Worm (Caenorhabditis elegans): ENCODE results near the gene T07G12.4.

ce11 chrIV:10576624-10577023 lies 38.1 kb upstream of the T07G12.4 start:
- no peak for TF ChIP-seq R02D3.7 (tag; optimal IDR thresholded peaks at IDR 0.05)
- TF ChIP-seq gmeb-1 (tag; optimal IDR thresholded peaks at IDR 0.05) = no peak
- no peak for TF ChIP-seq nhr-10 (tag; optimal IDR thresholded peaks at IDR 0.05)
- TF ChIP-seq lin-11 (tag; optimal IDR thresholded peaks at IDR 0.05) = no peak
- no peak for TF ChIP-seq ama-1 (optimal IDR thresholded peaks at IDR 0.05)
